Comparison of ENCODE assay signal across 3 fruit fly cellular contexts in the genomic region with DNA sequence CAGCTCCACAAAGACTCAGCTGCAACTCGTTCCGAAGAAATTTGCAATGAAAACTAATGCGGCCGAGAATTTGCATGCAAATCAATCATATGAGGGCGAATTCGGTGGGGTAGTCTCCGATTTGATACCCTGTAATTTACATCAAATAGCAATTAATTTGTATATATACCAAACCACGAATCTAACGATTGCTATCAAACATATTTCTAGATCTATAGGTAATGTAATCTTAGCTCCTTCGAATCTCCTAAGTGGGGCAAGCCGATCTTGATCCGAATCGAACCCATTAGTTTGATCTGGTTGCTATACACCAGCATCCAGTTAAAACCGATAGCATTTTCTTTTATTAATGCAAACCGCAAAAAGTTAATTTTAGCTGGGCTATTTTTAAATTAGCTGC.
A peak's percentile ranks its signal among the peaks of the same experiment; 100 is the strongest.
TF ChIP-seq lines count a peak whose summit lies in the region.

No protein-coding gene starts in this region.

- no peak for TF ChIP-seq CTCF in whole organism, embryonic (GFP tag; optimal IDR thresholded peaks at IDR 0.05; lab: Kevin White, UChicago)

TF ChIP-seq in whole organism, embryonic, 481 proteins besides CTCF, POLR2A, EP300 and RAD21:
- TF ChIP-seq CG16779 (GFP tag; IDR thresholded peaks at IDR 0.05; lab: Robert Waterston, UW) (no peak), Drgx (GFP tag; IDR thresholded peaks at IDR 0.05; lab: Robert Waterston, UW) (peak; percentile 41; the same call in 1 of the 2 replicates)

TF ChIP-seq in whole organism, prepupa, 60 proteins besides CTCF, POLR2A, EP300 and RAD21:
- TF ChIP-seq dac (GFP tag; optimal IDR thresholded peaks at IDR 0.05; lab: Kevin White, UChicago), result no peak
- peak; percentile 12 for TF ChIP-seq OdsH (GFP tag; optimal IDR thresholded peaks at IDR 0.05; lab: Kevin White, UChicago)
- TF ChIP-seq CG8632 (GFP tag; optimal IDR thresholded peaks at IDR 0.05; lab: Kevin White, UChicago), result no peak
- peak; percentile 51 for TF ChIP-seq Hr4 (GFP tag; optimal IDR thresholded peaks at IDR 0.05; lab: Kevin White, UChicago)
- TF ChIP-seq CG31627 (GFP tag; optimal IDR thresholded peaks at IDR 0.05; lab: Kevin White, UChicago), result peak; percentile 2
- TF ChIP-seq CG8119 (GFP tag; IDR thresholded peaks at IDR 0.05; lab: Robert Waterston, UW), result peak; percentile 26; the same call in 1 of the 3 replicates
- TF ChIP-seq CG3919 (GFP tag; optimal IDR thresholded peaks at IDR 0.05; lab: Kevin White, UChicago), result peak; percentile 11
- TF ChIP-seq Gug (GFP tag; IDR thresholded peaks at IDR 0.05; lab: Robert Waterston, UW), result no peak
- no peak for TF ChIP-seq CG6792 (GFP tag; optimal IDR thresholded peaks at IDR 0.05; lab: Kevin White, UChicago)
- TF ChIP-seq CG9139 (GFP tag; optimal IDR thresholded peaks at IDR 0.05; lab: Kevin White, UChicago), result no peak
- peak; percentile 36; the same call in 1 of the 2 replicates for TF ChIP-seq CG15336 (GFP tag; IDR thresholded peaks at IDR 0.05; lab: Robert Waterston, UW)
- peak; percentile 22 for TF ChIP-seq CG10669 (GFP tag; optimal IDR thresholded peaks at IDR 0.05; lab: Kevin White, UChicago)
- peak; percentile 3 for TF ChIP-seq achi (GFP tag; optimal IDR thresholded peaks at IDR 0.05; lab: Kevin White, UChicago)
- TF ChIP-seq salr (GFP tag; optimal IDR thresholded peaks at IDR 0.05; lab: Kevin White, UChicago), result no peak
- peak; percentile 53; the same call in 2 of the 3 replicates for TF ChIP-seq CG6163 (GFP tag; IDR thresholded peaks at IDR 0.05; lab: Robert Waterston, UW)
- peak; percentile 4 for TF ChIP-seq pdm3 (GFP tag; optimal IDR thresholded peaks at IDR 0.05; lab: Kevin White, UChicago)
- TF ChIP-seq eg (GFP tag; IDR thresholded peaks at IDR 0.05; lab: Robert Waterston, UW), result peak; percentile 46; the same call in 1 of the 3 replicates
- TF ChIP-seq CG11294 (GFP tag; IDR thresholded peaks at IDR 0.05; lab: Robert Waterston, UW), result no peak
- TF ChIP-seq CG16779 (tag; optimal IDR thresholded peaks at IDR 0.05; lab: Kevin White, UChicago), result no peak
- TF ChIP-seq svp (GFP tag; lab: Kevin White, UChicago), result no peak
- peak; percentile 62 for TF ChIP-seq CG32006 (GFP tag; optimal IDR thresholded peaks at IDR 0.05; lab: Kevin White, UChicago)
- TF ChIP-seq Eip78C (GFP tag; lab: Kevin White, UChicago), result peak; percentile 60

TF ChIP-seq in whole organism, pupa, 21 proteins besides CTCF, POLR2A, EP300 and RAD21:
- TF ChIP-seq CG8301 (tag; optimal IDR thresholded peaks at IDR 0.05; lab: Kevin White, UChicago), result peak; percentile 27
- TF ChIP-seq Ets98B (GFP tag; IDR thresholded peaks at IDR 0.05; lab: Robert Waterston, UW), result peak; percentile 24; the same call in 1 of the 2 replicates
- TF ChIP-seq Snoo (tag; optimal IDR thresholded peaks at IDR 0.05; lab: Kevin White, UChicago), result no peak
- no peak for TF ChIP-seq CG10348 (GFP tag; IDR thresholded peaks at IDR 0.05; lab: Robert Waterston, UW)
- TF ChIP-seq CG15710 (tag; optimal IDR thresholded peaks at IDR 0.05; lab: Kevin White, UChicago), result no peak
- TF ChIP-seq CG17806 (tag; optimal IDR thresholded peaks at IDR 0.05; lab: Kevin White, UChicago), result no peak
- TF ChIP-seq gl (tag; optimal IDR thresholded peaks at IDR 0.05; lab: Kevin White, UChicago), result no peak
- peak; percentile 3 for TF ChIP-seq CG34367 (tag; optimal IDR thresholded peaks at IDR 0.05; lab: Kevin White, UChicago)
- TF ChIP-seq CG9948 (tag; optimal IDR thresholded peaks at IDR 0.05; lab: Kevin White, UChicago), result no peak
- TF ChIP-seq EcR (GFP tag; optimal IDR thresholded peaks at IDR 0.05; lab: Kevin White, UChicago), result no peak
- no peak for TF ChIP-seq D1 (tag; optimal IDR thresholded peaks at IDR 0.05; lab: Kevin White, UChicago)
- peak; percentile 39; the same call in 2 of the 3 replicates for TF ChIP-seq fd96Ca (GFP tag; IDR thresholded peaks at IDR 0.05; lab: Robert Waterston, UW)
- TF ChIP-seq CG14655 (GFP tag; optimal IDR thresholded peaks at IDR 0.05; lab: Kevin White, UChicago), result peak; percentile 35
- no peak for TF ChIP-seq CG13204 (GFP tag; optimal IDR thresholded peaks at IDR 0.05; lab: Kevin White, UChicago)
- TF ChIP-seq rn (GFP tag; IDR thresholded peaks at IDR 0.05; lab: Robert Waterston, UW), result no peak
- TF ChIP-seq Pif1B (GFP tag; optimal IDR thresholded peaks at IDR 0.05; lab: Kevin White, UChicago), result no peak
- no peak for TF ChIP-seq CG8159 (tag; optimal IDR thresholded peaks at IDR 0.05; lab: Kevin White, UChicago)
- TF ChIP-seq CG4496 (GFP tag; IDR thresholded peaks at IDR 0.05; lab: Robert Waterston, UW), result no peak
- TF ChIP-seq Pif1A (GFP tag; optimal IDR thresholded peaks at IDR 0.05; lab: Kevin White, UChicago), result peak; percentile 18
- 0 out of 2 replicates have a peak, but pooled peaks have one; percentile 15 for TF ChIP-seq CG32121 (GFP tag; IDR thresholded peaks at IDR 0.05; lab: Robert Waterston, UW)
- TF ChIP-seq CG12605 (GFP tag; IDR thresholded peaks at IDR 0.05; lab: Robert Waterston, UW), result no peak
